Worm (Caenorhabditis elegans) whole organism, late embryonic: ENCODE measurements around the gene fat-7.

Source experiments
- C38D4.7 ChIP-seq: fragments of 200-800 bp; sonication (Bioruptor generic); optimal IDR thresholded peaks from 2 replicates; lab custom pipeline; 2018; ENCODE audit warnings: mild to moderate bottlenecking, missing genetic modification characterization, moderate library complexity, missing compliant biosample characterization
- F13H6.1 ChIP-seq: sonication (generic microtip); optimal IDR thresholded peaks from 2 replicates; lab custom pipeline; 2016; ENCODE audit warnings: missing genetic modification characterization, missing compliant biosample characterization
- K02D7.2 ChIP-seq: sonication (generic microtip); optimal IDR thresholded peaks from 2 replicates; lab custom pipeline; 2017; ENCODE audit warnings: mild to moderate bottlenecking, missing genetic modification characterization, missing compliant biosample characterization
- K09A11.1 ChIP-seq: sonication (generic microtip); optimal IDR thresholded peaks from 2 replicates; lab custom pipeline; 2017; ENCODE audit warnings: antibody characterized with exemption, mild to moderate bottlenecking, missing genetic modification characterization, missing compliant biosample characterization; ENCODE audit not compliant: insufficient read depth
- T23F11.4 ChIP-seq: fragments of 200-800 bp; sonication (Bioruptor generic); optimal IDR thresholded peaks from 2 replicates; lab custom pipeline; 2018; ENCODE audit warnings: mild to moderate bottlenecking, missing genetic modification characterization, missing compliant biosample characterization
- Y22D7AL.16 ChIP-seq: sonication (generic microtip); optimal IDR thresholded peaks from 2 replicates; lab custom pipeline; 2016; ENCODE audit warnings: missing genetic modification characterization, missing compliant biosample characterization
- ahr-1 ChIP-seq: sonication (generic microtip); optimal IDR thresholded peaks from 2 replicates; lab custom pipeline; 2016; ENCODE audit warnings: missing genetic modification characterization, missing compliant biosample characterization
- ceh-14 ChIP-seq: sonication (generic microtip); optimal IDR thresholded peaks from 2 replicates; lab custom pipeline; 2016; ENCODE audit warnings: missing genotype, missing genetic modification characterization, missing compliant biosample characterization
- ceh-22 ChIP-seq: sonication (generic microtip); optimal IDR thresholded peaks from 2 replicates; lab custom pipeline; 2017; ENCODE audit warnings: missing biosample characterization, missing genetic modification characterization
- ceh-24 ChIP-seq: sonication (generic microtip); optimal IDR thresholded peaks from 2 replicates; lab custom pipeline; 2016; ENCODE audit warnings: mild to moderate bottlenecking, missing genetic modification characterization, missing compliant biosample characterization
- che-1 ChIP-seq: sonication (generic microtip); optimal IDR thresholded peaks from 2 replicates; lab custom pipeline; 2016; ENCODE audit warnings: mild to moderate bottlenecking, missing genetic modification characterization, missing compliant biosample characterization
- dmd-4 ChIP-seq: sonication (generic microtip); optimal IDR thresholded peaks from 2 replicates; lab custom pipeline; 2016; ENCODE audit warnings: borderline replicate concordance, missing genetic modification characterization, missing compliant biosample characterization
- dve-1 ChIP-seq: sonication (generic microtip); optimal IDR thresholded peaks from 2 replicates; lab custom pipeline; 2017; ENCODE audit warnings: antibody characterized with exemption, mild to moderate bottlenecking, missing genetic modification characterization, missing compliant biosample characterization
- elt-4 ChIP-seq: sonication (generic microtip); optimal IDR thresholded peaks from 2 replicates; lab custom pipeline; 2016; ENCODE audit warnings: missing genetic modification characterization, missing compliant biosample characterization
- ets-4 ChIP-seq: sonication (generic microtip); optimal IDR thresholded peaks from 2 replicates; lab custom pipeline; 2016; ENCODE audit warnings: missing genetic modification characterization, missing compliant biosample characterization
- eyg-1 ChIP-seq: sonication (generic microtip); optimal IDR thresholded peaks from 2 replicates; lab custom pipeline; 2016; ENCODE audit warnings: missing genotype, missing genetic modification characterization, missing compliant biosample characterization
- fax-1 ChIP-seq: sonication (generic microtip); optimal IDR thresholded peaks from 2 replicates; lab custom pipeline; 2016; ENCODE audit warnings: missing genotype, missing genetic modification characterization, missing compliant biosample characterization
- fkh-10 ChIP-seq: fragments of 150-350 bp; optimal IDR thresholded peaks from 2 replicates; lab custom pipeline; 2014; ENCODE audit warnings: missing biosample characterization, missing genetic modification reagents, missing genetic modification characterization
- hlh-13 ChIP-seq: fragments of 200-800 bp; sonication (Bioruptor generic); optimal IDR thresholded peaks from 2 replicates; lab custom pipeline; 2018; ENCODE audit warnings: mild to moderate bottlenecking, missing genetic modification characterization, missing compliant biosample characterization
- hlh-15 ChIP-seq: sonication (generic microtip); optimal IDR thresholded peaks from 2 replicates; lab custom pipeline; 2016; ENCODE audit warnings: missing genetic modification characterization, missing compliant biosample characterization
- hlh-30 ChIP-seq: sonication (generic microtip); optimal IDR thresholded peaks from 2 replicates; lab custom pipeline; 2017; ENCODE audit warnings: antibody characterized with exemption, missing genetic modification characterization, missing compliant biosample characterization; ENCODE audit not compliant: insufficient read depth
- hlh-8 ChIP-seq: sonication (generic microtip); optimal IDR thresholded peaks from 2 replicates; lab custom pipeline; 2016; ENCODE audit warnings: missing genotype, missing genetic modification characterization, missing compliant biosample characterization
- madf-2 ChIP-seq: sonication (generic microtip); optimal IDR thresholded peaks from 2 replicates; lab custom pipeline; 2017; ENCODE audit warnings: missing genetic modification characterization, missing compliant biosample characterization
- mec-3 ChIP-seq: sonication (generic microtip); optimal IDR thresholded peaks from 2 replicates; lab custom pipeline; 2016; ENCODE audit warnings: borderline replicate concordance, missing genetic modification characterization, missing compliant biosample characterization
- nfya-1 ChIP-seq: sonication (generic microtip); optimal IDR thresholded peaks from 2 replicates; lab custom pipeline; 2017; ENCODE audit warnings: missing genetic modification characterization, mild to moderate bottlenecking, missing compliant biosample characterization, antibody characterized with exemption, moderate library complexity
- nhr-232 ChIP-seq: sonication (generic microtip); optimal IDR thresholded peaks from 2 replicates; lab custom pipeline; 2016; ENCODE audit warnings: missing genetic modification characterization, missing compliant biosample characterization
- npax-4 ChIP-seq: sonication (generic microtip); optimal IDR thresholded peaks from 2 replicates; lab custom pipeline; 2016; ENCODE audit warnings: missing genetic modification characterization, missing compliant biosample characterization
- odd-2 ChIP-seq: sonication (generic microtip); optimal IDR thresholded peaks from 2 replicates; lab custom pipeline; 2017; ENCODE audit warnings: antibody characterized with exemption, mild to moderate bottlenecking, missing genetic modification characterization, missing compliant biosample characterization
- pag-3 ChIP-seq: sonication (generic microtip); optimal IDR thresholded peaks from 2 replicates; lab custom pipeline; 2016; ENCODE audit warnings: missing compliant biosample characterization, missing genetic modification characterization, borderline replicate concordance
- pha-2 ChIP-seq: sonication (generic microtip); optimal IDR thresholded peaks from 2 replicates; lab custom pipeline; 2017; ENCODE audit warnings: mild to moderate bottlenecking, missing genetic modification characterization, missing compliant biosample characterization
- pha-4 ChIP-seq: fragments of 150-350 bp; optimal IDR thresholded peaks from 2 replicates; lab custom pipeline; 2018; ENCODE audit warnings: missing biosample characterization, missing genetic modification reagents, missing genetic modification characterization
- pqm-1 ChIP-seq: sonication (generic microtip); optimal IDR thresholded peaks from 2 replicates; lab custom pipeline; 2016; ENCODE audit warnings: missing genetic modification characterization, missing compliant biosample characterization
- ref-2 ChIP-seq: sonication (generic microtip); optimal IDR thresholded peaks from 2 replicates; lab custom pipeline; 2016; ENCODE audit warnings: missing genetic modification characterization, missing compliant biosample characterization
- rnt-1 ChIP-seq: sonication (generic microtip); optimal IDR thresholded peaks from 2 replicates; lab custom pipeline; 2016; ENCODE audit warnings: missing genetic modification characterization, missing compliant biosample characterization
- sdc-2 ChIP-seq: sonication (generic microtip); optimal IDR thresholded peaks from 2 replicates; lab custom pipeline; 2016; ENCODE audit warnings: missing genotype, missing genetic modification characterization, missing compliant biosample characterization
- sox-4 ChIP-seq: sonication (generic microtip); optimal IDR thresholded peaks from 2 replicates; lab custom pipeline; 2017; ENCODE audit warnings: mild to moderate bottlenecking, missing genetic modification characterization, inconsistent platforms, missing compliant biosample characterization
- syd-9 ChIP-seq: sonication (generic microtip); optimal IDR thresholded peaks from 2 replicates; lab custom pipeline; 2016; ENCODE audit warnings: mild to moderate bottlenecking, missing genetic modification characterization, moderate library complexity, missing compliant biosample characterization
- ttx-3 ChIP-seq: sonication (generic microtip); optimal IDR thresholded peaks from 2 replicates; lab custom pipeline; 2016; ENCODE audit warnings: missing genetic modification reagents, missing genetic modification characterization, missing compliant biosample characterization
- unc-3 ChIP-seq, 2 experiments: fragments of 200-800 bp in 1 of 2; sonication (Bioruptor generic) in 1 of 2; sonication (generic microtip) in 1 of 2; conservative IDR thresholded peaks in 1 of 2; optimal IDR thresholded peaks in 1 of 2; 2 replicates each; pipeline versions ENCODE4 v1.3.6 to Lab custom; 2016 to 2022; ENCODE audit warnings: missing compliant biosample characterization in 2 of 2, missing genetic modification characterization in 2 of 2, missing genetic modification reagents in 1 of 2
- ztf-16 ChIP-seq: sonication (generic microtip); optimal IDR thresholded peaks from 2 replicates; lab custom pipeline; 2017; ENCODE audit warnings: missing genetic modification characterization, missing compliant biosample characterization

The fat-7 gene

DNA sequence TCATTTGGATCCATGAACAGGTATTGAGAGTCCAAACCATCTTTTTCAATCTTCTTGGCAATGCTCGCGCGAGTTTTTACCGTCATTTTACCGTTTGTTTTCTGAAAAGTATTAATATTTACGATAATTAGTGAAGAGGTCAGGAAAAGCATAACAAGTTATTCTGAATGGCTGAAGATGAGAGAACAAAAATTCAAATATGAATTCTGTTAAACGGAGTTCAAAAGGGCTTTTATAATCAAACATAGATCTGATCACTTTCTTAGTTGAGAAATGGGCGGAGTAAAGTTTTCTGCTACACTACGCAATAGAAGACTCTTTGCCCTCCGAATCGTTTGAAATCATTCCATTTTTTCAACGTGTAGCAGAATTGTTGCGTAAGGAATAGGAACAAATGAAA, at the start of gene fat-7:
Gene fat-7, minus strand, starts transcription at position 101 of the 400 bp plus-strand sequence.
- TF ChIP-seq nhr-232 (no peak), syd-9 (no peak), ttx-3 (tag; lab: Kevin White, UChicago) (no peak), odd-2 (tag; lab: Kevin White, UChicago) (no peak), ztf-16 (no peak), K09A11.1 (tag; lab: Kevin White, UChicago) (no peak), dve-1 (tag; lab: Kevin White, UChicago) (no peak), pqm-1 (tag; lab: Kevin White, UChicago) (no peak), ceh-14 (tag; lab: Kevin White, UChicago) (no peak), sdc-2 (tag; lab: Kevin White, UChicago) (no peak), K02D7.2 (no peak), hlh-30 (no peak), che-1 (tag; lab: Kevin White, UChicago) (no peak), mec-3 (no peak), unc-3 (GFP tag; conservative IDR thresholded peaks at IDR 0.05; lab: Robert Waterston, UW) (no peak), unc-3 (tag; optimal IDR thresholded peaks at IDR 0.05; lab: Kevin White, UChicago) (no peak), ets-4 (tag; lab: Kevin White, UChicago) (no peak), fkh-10 (no peak), T23F11.4 (no peak), pha-4 (tag; lab: Kevin White, UChicago) (no peak)

DNA sequence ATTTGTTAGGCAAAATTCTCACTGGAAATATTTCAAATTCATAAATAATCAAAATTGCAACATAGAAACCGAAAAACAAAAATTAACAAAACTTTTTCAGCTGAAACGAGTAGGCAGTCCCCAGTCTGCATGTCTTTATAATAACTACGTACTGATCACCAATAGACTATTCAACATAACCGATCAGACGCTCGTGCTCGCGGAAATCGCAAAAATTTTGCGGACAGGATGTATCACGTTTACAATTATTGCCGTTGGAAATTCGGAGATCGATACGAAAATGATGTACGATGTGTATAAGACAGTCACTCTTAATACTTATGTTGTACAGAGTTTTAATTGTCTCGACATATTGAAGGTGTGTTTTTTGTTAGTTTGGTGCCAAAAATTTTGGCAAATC, 48.4 kb upstream of the fat-7 start:
- TF ChIP-seq hlh-30, result no peak
- TF ChIP-seq pha-4 (tag; lab: Kevin White, UChicago), result no peak
- no peak for TF ChIP-seq npax-4 (tag; lab: Kevin White, UChicago)
- TF ChIP-seq sox-4 (tag; lab: Kevin White, UChicago), result no peak
- no peak for TF ChIP-seq ets-4 (tag; lab: Kevin White, UChicago)
- no peak for TF ChIP-seq ceh-14 (tag; lab: Kevin White, UChicago)
- TF ChIP-seq pag-3 (tag; lab: Kevin White, UChicago), result no peak
- no peak for TF ChIP-seq fax-1 (tag; lab: Kevin White, UChicago)
- no peak for TF ChIP-seq ahr-1 (tag; lab: Kevin White, UChicago)
- TF ChIP-seq hlh-13 (GFP tag; lab: Kevin White, UChicago), result no peak
- TF ChIP-seq Y22D7AL.16 (tag; lab: Kevin White, UChicago), result no peak
- no peak for TF ChIP-seq ztf-16
- TF ChIP-seq nfya-1 (tag; lab: Kevin White, UChicago), result no peak
- TF ChIP-seq eyg-1, result no peak
- TF ChIP-seq K02D7.2, result no peak
- no peak for TF ChIP-seq ceh-24 (tag; lab: Kevin White, UChicago)
- no peak for TF ChIP-seq ceh-22 (tag; lab: Kevin White, UChicago)
- TF ChIP-seq hlh-8 (tag; lab: Kevin White, UChicago), result no peak
- TF ChIP-seq dmd-4, result no peak

DNA sequence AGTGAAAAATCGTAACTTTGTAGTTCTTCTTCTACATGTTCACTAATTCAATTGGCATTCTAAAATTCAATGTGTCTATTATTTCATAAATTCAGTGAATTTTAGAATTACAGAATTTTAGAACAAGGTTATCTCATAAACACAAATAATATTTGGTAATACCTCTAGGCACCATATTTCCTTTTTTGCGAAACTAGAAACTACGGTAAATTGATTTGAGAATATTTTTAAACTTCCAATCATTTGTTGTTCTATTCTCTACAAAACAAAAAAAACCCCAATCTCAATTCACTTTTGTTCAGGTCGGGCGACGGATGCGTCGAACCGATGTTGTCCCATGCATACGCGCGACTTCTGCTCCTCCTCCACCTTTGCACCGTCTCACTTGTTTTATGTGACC, 47.0 kb upstream of the fat-7 start, which contains the start of gene F09G2.1:
Gene F09G2.1, plus strand, starts transcription at position 301 of the 400 bp plus-strand sequence.
- TF ChIP-seq dmd-4 (no peak), ref-2 (no peak), F13H6.1 (tag; lab: Kevin White, UChicago) (no peak), madf-2 (tag; lab: Kevin White, UChicago) (no peak), hlh-8 (tag; lab: Kevin White, UChicago) (no peak), C38D4.7 (GFP tag; lab: Kevin White, UChicago) (no peak), nhr-232 (no peak), rnt-1 (no peak), elt-4 (tag; lab: Kevin White, UChicago) (no peak), K09A11.1 (tag; lab: Kevin White, UChicago) (no peak), mec-3 (no peak), T23F11.4 (no peak), syd-9 (no peak), K02D7.2 (no peak), sox-4 (tag; lab: Kevin White, UChicago) (no peak), hlh-15 (tag; lab: Kevin White, UChicago) (no peak), pha-2 (no peak), pag-3 (tag; lab: Kevin White, UChicago) (no peak)
- TF ChIP-seq, all 69 proteins: peak for 0
